Fruit fly (Drosophila melanogaster) whole organism, embryonic: ENCODE measurements around the gene CG5377.

ENCODE experiments used
- ATbp ChIP-seq: fragments of 200-800 bp; sonication (Bioruptor generic); optimal IDR thresholded peaks from 2 replicates; lab custom pipeline; 2017; ENCODE audit warnings: missing biosample characterization, mild to moderate bottlenecking, missing genetic modification characterization, missing genetic modification reagents
- CG10267 ChIP-seq: fragments of 200-800 bp; sonication (Bioruptor generic); optimal IDR thresholded peaks from 2 replicates; lab custom pipeline; 2018; ENCODE audit warnings: missing biosample characterization, mild to moderate bottlenecking, missing genetic modification characterization, moderate library complexity
- CG10543 ChIP-seq: fragments of 200-800 bp; sonication (Bioruptor generic); optimal IDR thresholded peaks from 3 replicates; lab custom pipeline; 2017; ENCODE audit warnings: missing biosample characterization, mild to moderate bottlenecking, missing genetic modification characterization, moderate library complexity
- CG11695 ChIP-seq: fragments of 200-800 bp; sonication (Bioruptor generic); IDR thresholded peaks from 3 replicates; pipeline ENCODE4 v1.3.6; 2022; ENCODE audit warnings: missing biosample characterization, missing genetic modification characterization
- CG12219 ChIP-seq: fragments of 200-800 bp; sonication (Bioruptor generic); optimal IDR thresholded peaks from 3 replicates; lab custom pipeline; 2018; ENCODE audit warnings: missing biosample characterization, mild to moderate bottlenecking, missing genetic modification characterization
- CG1832 ChIP-seq: fragments of 200-800 bp; sonication (Bioruptor generic); optimal IDR thresholded peaks from 2 replicates; lab custom pipeline; 2017; ENCODE audit warnings: missing biosample characterization, mild to moderate bottlenecking, missing genetic modification characterization, inconsistent platforms
- CG34422 ChIP-seq: fragments of 200-800 bp; sonication (Bioruptor generic); IDR thresholded peaks from 3 replicates; pipeline ENCODE4 v1.3.6; 2022; ENCODE audit warnings: missing biosample characterization, missing genetic modification characterization
- CG3847 ChIP-seq: fragments of 200-800 bp; sonication (Bioruptor generic); IDR thresholded peaks from 2 replicates; pipeline ENCODE4 v1.3.6; 2022; ENCODE audit warnings: missing biosample characterization, missing genetic modification characterization
- CG3995 ChIP-seq: fragments of 200-800 bp; sonication (Bioruptor generic); optimal IDR thresholded peaks from 3 replicates; lab custom pipeline; 2016; ENCODE audit warnings: missing biosample characterization, missing genetic modification characterization
- CG6813 ChIP-seq: fragments of 200-800 bp; sonication (Bioruptor generic); optimal IDR thresholded peaks from 2 replicates; lab custom pipeline; 2017; ENCODE audit warnings: missing biosample characterization, missing genetic modification characterization, mild to moderate bottlenecking, moderate library complexity, missing genetic modification reagents
- CG7839 ChIP-seq: fragments of 200-800 bp; sonication (Bioruptor generic); optimal IDR thresholded peaks from 3 replicates; lab custom pipeline; 2018; ENCODE audit warnings: missing biosample characterization, mild to moderate bottlenecking, missing genetic modification characterization, moderate library complexity
- CG8089 ChIP-seq: fragments of 200-800 bp; sonication (Bioruptor generic); optimal IDR thresholded peaks from 3 replicates; lab custom pipeline; 2016; ENCODE audit warnings: missing biosample characterization, missing genetic modification characterization
- CG8388 ChIP-seq: fragments of 200-800 bp; sonication (Bioruptor generic); optimal IDR thresholded peaks from 2 replicates; lab custom pipeline; 2019; ENCODE audit warnings: missing biosample characterization, mild to moderate bottlenecking, missing genetic modification characterization, moderate library complexity
- CHES-1-like ChIP-seq: fragments of 200-800 bp; sonication (Bioruptor generic); optimal IDR thresholded peaks from 2 replicates; lab custom pipeline; 2016; ENCODE audit warnings: missing biosample characterization, missing genetic modification characterization
- Dek ChIP-seq: fragments of 200-800 bp; sonication (Bioruptor generic); optimal IDR thresholded peaks from 3 replicates; lab custom pipeline; 2019; ENCODE audit warnings: missing biosample characterization, mild to moderate bottlenecking, missing genetic modification characterization, moderate library complexity
- Eip74EF ChIP-seq, 2 experiments: fragments of 200-800 bp in 1 of 2; fragments of >200 bp in 1 of 2; sonication (Bioruptor generic) in 1 of 2; optimal IDR thresholded peaks; 2 replicates each; lab custom pipeline; 2017 to 2019; ENCODE audit warnings: missing biosample characterization in 2 of 2, missing genetic modification characterization in 2 of 2, mild to moderate bottlenecking in 1 of 2, moderate library complexity in 1 of 2
- Ets65A ChIP-seq: fragments of 200-800 bp; sonication (Bioruptor generic); peaks from one replicate; lab custom pipeline; 2016; ENCODE audit warnings: missing biosample characterization, missing genetic modification characterization
- H15 ChIP-seq: fragments of 200-800 bp; sonication (Bioruptor generic); IDR thresholded peaks from 3 replicates; pipeline ENCODE4 v1.3.6; 2022; ENCODE audit warnings: missing biosample characterization, missing genetic modification characterization
- H2.0 ChIP-seq: fragments of 200-800 bp; sonication (Bioruptor generic); IDR thresholded peaks from 2 replicates; pipeline ENCODE4 v1.3.6; 2022; ENCODE audit warnings: missing biosample characterization, missing genetic modification characterization
- HHEX ChIP-seq: fragments of 200-800 bp; sonication (Bioruptor generic); optimal IDR thresholded peaks from 3 replicates; lab custom pipeline; 2017; ENCODE audit warnings: missing biosample characterization, mild to moderate bottlenecking, missing genetic modification characterization, missing genetic modification reagents
- Hmr ChIP-seq: fragments of 200-800 bp; sonication (Bioruptor generic); optimal IDR thresholded peaks from 3 replicates; lab custom pipeline; 2017; ENCODE audit warnings: mild to moderate bottlenecking, missing biosample characterization, missing genetic modification reagents, missing genetic modification characterization
- Hr78 ChIP-seq, 2 experiments: fragments of 200-800 bp in 1 of 2; fragments of >200 bp in 1 of 2; sonication (Bioruptor generic) in 1 of 2; optimal IDR thresholded peaks; 2 replicates each; lab custom pipeline; 2017 to 2019; ENCODE audit warnings: missing biosample characterization in 2 of 2, missing genetic modification characterization in 2 of 2, mild to moderate bottlenecking in 1 of 2, moderate library complexity in 1 of 2
- Kr ChIP-seq: fragments of 200-800 bp; sonication (Bioruptor generic); optimal IDR thresholded peaks from 2 replicates; lab custom pipeline; 2017; ENCODE audit warnings: missing biosample characterization, mild to moderate bottlenecking, missing genetic modification characterization
- Med ChIP-seq: fragments of 200-800 bp; sonication (Bioruptor generic); peaks from one replicate; lab custom pipeline; 2016; ENCODE audit warnings: missing biosample characterization, missing genetic modification characterization, mild to moderate bottlenecking, inconsistent platforms, moderate library complexity
- Myb ChIP-seq: fragments of 200-800 bp; sonication (Bioruptor generic); optimal IDR thresholded peaks from 2 replicates; lab custom pipeline; 2016; ENCODE audit warnings: missing biosample characterization, missing genetic modification characterization
- PHDP ChIP-seq: fragments of 200-800 bp; sonication (Bioruptor generic); optimal IDR thresholded peaks from 3 replicates; lab custom pipeline; 2018; ENCODE audit warnings: missing biosample characterization, mild to moderate bottlenecking, missing genetic modification characterization, moderate library complexity
- Rx ChIP-seq: fragments of 200-800 bp; sonication (Bioruptor generic); IDR thresholded peaks from 2 replicates; pipeline ENCODE4 v1.3.6; 2022; ENCODE audit warnings: missing biosample characterization, missing genetic modification characterization
- Spps ChIP-seq: fragments of 200-800 bp; sonication (Bioruptor generic); optimal IDR thresholded peaks from 2 replicates; lab custom pipeline; 2018; ENCODE audit warnings: missing biosample characterization, mild to moderate bottlenecking, missing genetic modification characterization
- Sry-β ChIP-seq: fragments of 200-800 bp; sonication (Bioruptor generic); optimal IDR thresholded peaks from 2 replicates; lab custom pipeline; 2018; ENCODE audit warnings: missing biosample characterization, mild to moderate bottlenecking, missing genetic modification characterization, moderate library complexity
- TFAM ChIP-seq: fragments of 200-800 bp; sonication (Bioruptor generic); optimal IDR thresholded peaks from 2 replicates; lab custom pipeline; 2017; ENCODE audit warnings: missing biosample characterization, missing genetic modification characterization, inconsistent platforms
- Taf1 ChIP-seq: fragments of 200-800 bp; sonication (Bioruptor generic); IDR thresholded peaks from 2 replicates; pipeline ENCODE4 v1.3.6; 2022; ENCODE audit warnings: missing biosample characterization, missing genetic modification characterization
- Usf ChIP-seq: fragments of 200-800 bp; sonication (Bioruptor generic); optimal IDR thresholded peaks from 2 replicates; lab custom pipeline; 2017; ENCODE audit warnings: missing genotype, missing biosample characterization, missing genetic modification characterization
- az2 ChIP-seq: fragments of 200-800 bp; sonication (Bioruptor generic); optimal IDR thresholded peaks from 3 replicates; lab custom pipeline; 2016; ENCODE audit warnings: missing biosample characterization, missing genetic modification characterization
- chif ChIP-seq, 2 experiments: fragments of 200-800 bp; sonication (Bioruptor generic); optimal IDR thresholded peaks; 3 replicates each; lab custom pipeline; 2016; ENCODE audit warnings: missing biosample characterization in 2 of 2, missing genetic modification characterization in 2 of 2
- eve ChIP-seq, 2 experiments: fragments of >200 bp; optimal IDR thresholded peaks; 2 replicates each; lab custom pipeline; 2017; ENCODE audit warnings: missing biosample characterization in 2 of 2, missing genetic modification characterization in 2 of 2
- ftz-f1 ChIP-seq: fragments of 200-800 bp; sonication (Bioruptor generic); optimal IDR thresholded peaks from 2 replicates; lab custom pipeline; 2016; ENCODE audit warnings: missing biosample characterization, missing genetic modification characterization
- gem ChIP-seq: fragments of 200-800 bp; sonication (Bioruptor generic); optimal IDR thresholded peaks from 2 replicates; lab custom pipeline; 2019; ENCODE audit warnings: missing biosample characterization, mild to moderate bottlenecking, missing genetic modification characterization, moderate library complexity
- h ChIP-seq: fragments of >200 bp; optimal IDR thresholded peaks from 2 replicates; lab custom pipeline; 2017
- hkb ChIP-seq, 2 experiments: fragments of 200-800 bp in 1 of 2; fragments of >200 bp in 1 of 2; sonication (Bioruptor generic) in 1 of 2; IDR thresholded peaks in 1 of 2; optimal IDR thresholded peaks in 1 of 2; 2 replicates each; pipeline versions ENCODE4 v1.3.6 to Lab custom; 2017 to 2022; ENCODE audit warnings: missing biosample characterization in 1 of 2, missing genetic modification characterization in 1 of 2
- luna ChIP-seq: fragments of 200-800 bp; sonication (Bioruptor generic); optimal IDR thresholded peaks from 2 replicates; lab custom pipeline; 2016; ENCODE audit warnings: missing biosample characterization, missing genetic modification characterization
- nerfin-2 ChIP-seq: fragments of 200-800 bp; sonication (Bioruptor generic); IDR thresholded peaks from 2 replicates; pipeline ENCODE4 v1.3.6; 2022; ENCODE audit warnings: missing biosample characterization, missing genetic modification characterization; ENCODE audit not compliant: partially characterized antibody
- odd ChIP-seq: fragments of 200-800 bp; sonication (Bioruptor generic); optimal IDR thresholded peaks from 2 replicates; lab custom pipeline; 2017; ENCODE audit warnings: missing biosample characterization, mild to moderate bottlenecking, missing genetic modification characterization
- onecut ChIP-seq: fragments of 200-800 bp; sonication (Bioruptor generic); IDR thresholded peaks from 2 replicates; pipeline ENCODE4 v1.3.6; 2022; ENCODE audit warnings: missing biosample characterization, missing genetic modification characterization
- psq ChIP-seq: fragments of 200-800 bp; sonication (Bioruptor generic); optimal IDR thresholded peaks from 2 replicates; lab custom pipeline; 2017; ENCODE audit warnings: missing biosample characterization, missing genetic modification characterization
- run ChIP-seq: fragments of 200-800 bp; sonication (Bioruptor generic); optimal IDR thresholded peaks from 3 replicates; lab custom pipeline; 2018; ENCODE audit warnings: missing biosample characterization, mild to moderate bottlenecking, missing genetic modification characterization
- schlank ChIP-seq: fragments of 200-800 bp; sonication (Bioruptor generic); optimal IDR thresholded peaks from 2 replicates; lab custom pipeline; 2018; ENCODE audit warnings: missing biosample characterization, mild to moderate bottlenecking, missing genetic modification characterization
- scrt ChIP-seq: fragments of 200-800 bp; sonication (Bioruptor generic); optimal IDR thresholded peaks from 2 replicates; lab custom pipeline; 2018; ENCODE audit warnings: missing biosample characterization, mild to moderate bottlenecking, missing genetic modification characterization, moderate library complexity
- so ChIP-seq: fragments of 200-800 bp; sonication (Bioruptor generic); IDR thresholded peaks from 3 replicates; pipeline ENCODE4 v1.3.6; 2022; ENCODE audit warnings: missing biosample characterization, missing genetic modification characterization
- vvl ChIP-seq: fragments of 200-800 bp; sonication (Bioruptor generic); IDR thresholded peaks from 2 replicates; pipeline ENCODE4 v1.3.6; 2022; ENCODE audit warnings: missing biosample characterization, missing genetic modification characterization

Gene CG5377

dm6 chr3R:22468829-22469487 lies 1.0 kb upstream of the CG5377 start (continued):
- TF ChIP-seq scrt (GFP tag; lab: Kevin White, UChicago) (peak; percentile 87), PHDP (tag; lab: Kevin White, UChicago) (peak; percentile 89), CG3847 (peak; percentile 88), odd (GFP tag; lab: Kevin White, UChicago) (peak; percentile 75), Med (GFP tag; lab: Kevin White, UChicago) (peak; percentile 98), Rx (GFP tag; lab: Robert Waterston, UW) (peak; percentile 67), eve (GFP tag; optimal IDR thresholded peaks at IDR 0.05; lab: Kevin White, UChicago) (no peak), TFAM (GFP tag; lab: Kevin White, UChicago) (no peak), vvl (GFP tag; lab: Robert Waterston, UW) (peak; percentile 89), CG3995 (GFP tag; lab: Kevin White, UChicago) (peak; percentile 23), CG8089 (peak; percentile 67), ATbp (GFP tag; lab: Kevin White, UChicago) (peak; percentile 86), ftz-f1 (GFP tag; lab: Kevin White, UChicago) (peak; percentile 7), onecut (GFP tag; lab: Robert Waterston, UW) (peak; percentile 81), CG6813 (GFP tag; lab: Kevin White, UChicago) (peak; percentile 80), Spps (tag; lab: Kevin White, UChicago) (peak; percentile 11), gem (peak; percentile 90), Hmr (GFP tag; lab: Kevin White, UChicago) (peak; percentile 95), hkb (optimal IDR thresholded peaks at IDR 0.05; lab: Kevin White, UChicago) (no peak), hkb (GFP tag; IDR thresholded peaks at IDR 0.05; lab: Robert Waterston, UW) (peak; percentile 91), CG34422 (GFP tag; lab: Robert Waterston, UW) (peak; percentile 79; the same call in 1 of the 3 replicates), Usf (GFP tag; lab: Kevin White, UChicago) (peak; percentile 15), Taf1 (GFP tag; lab: Robert Waterston, UW) (peak; percentile 54; the same call in 1 of the 2 replicates), psq (GFP tag; lab: Kevin White, UChicago) (no peak), so (GFP tag; lab: Robert Waterston, UW) (peak; percentile 89), run (tag; lab: Kevin White, UChicago) (peak; percentile 74), Sry-β (GFP tag; lab: Kevin White, UChicago) (no peak), Kr (GFP tag; lab: Kevin White, UChicago) (no peak), CG8388 (GFP tag; lab: Kevin White, UChicago) (peak; percentile 73), H15 (GFP tag; lab: Robert Waterston, UW) (peak; percentile 71; the same call in 2 of the 3 replicates), CG11695 (GFP tag; lab: Robert Waterston, UW) (peak; percentile 88), Dek (peak; percentile 85), chif (GFP tag; optimal IDR thresholded peaks at IDR 0.05; lab: Kevin White, UChicago) (peak; percentile 73 to 80), HHEX (GFP tag; lab: Kevin White, UChicago) (peak; percentile 90), CG12219 (GFP tag; lab: Kevin White, UChicago) (peak; percentile 85), CG10543 (GFP tag; lab: Kevin White, UChicago) (peak; percentile 86), h (lab: Kevin White, UChicago) (no peak), CG1832 (GFP tag; lab: Kevin White, UChicago) (no peak), luna (GFP tag; lab: Kevin White, UChicago) (peak; percentile 70), az2 (GFP tag; lab: Kevin White, UChicago) (peak; percentile 80), H2.0 (GFP tag; lab: Robert Waterston, UW) (peak; percentile 81), CG10267 (tag; lab: Kevin White, UChicago) (peak; percentile 69), Hr78 (GFP tag; optimal IDR thresholded peaks at IDR 0.05; lab: Kevin White, UChicago) (no peak), Myb (GFP tag; lab: Kevin White, UChicago) (peak; percentile 76), schlank (peak; percentile 89), nerfin-2 (GFP tag; lab: Robert Waterston, UW) (no peak), CG7839 (tag; lab: Kevin White, UChicago) (peak; percentile 92), Ets65A (peak; percentile 97), Eip74EF (GFP tag; optimal IDR thresholded peaks at IDR 0.05; lab: Kevin White, UChicago) (no peak), CHES-1-like (GFP tag; lab: Kevin White, UChicago) (peak; percentile 89)
